Worm (Caenorhabditis elegans): ENCODE results near the gene C13F10.7.
A peak's percentile ranks its signal among the peaks of the same experiment; 100 is the strongest.

C13F10.7 gene

DNA sequence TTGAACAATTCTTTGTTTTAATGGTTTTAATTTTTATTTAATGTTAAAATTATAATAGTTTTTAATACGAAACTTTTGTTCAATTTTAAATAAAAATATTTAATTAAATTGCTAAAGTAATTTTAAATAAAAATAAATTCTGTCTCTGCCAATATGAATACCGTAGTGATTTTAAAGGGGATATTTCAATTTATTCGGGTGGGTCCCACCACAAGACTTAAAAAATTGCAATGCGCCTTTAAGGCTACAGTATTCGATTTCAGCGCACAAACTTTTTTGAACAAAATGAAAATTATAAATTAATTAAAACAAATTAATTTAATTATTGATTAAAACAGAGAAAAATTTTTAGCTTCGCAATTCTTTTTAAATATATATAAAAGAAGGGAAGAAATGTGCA lies 24.0 kb downstream of the C13F10.7 start:
- TF ChIP-seq fos-1 (tag; optimal IDR thresholded peaks at IDR 0.05) (no peak), crh-2 (tag; optimal IDR thresholded peaks at IDR 0.05) (no peak), R02D3.7 (tag; optimal IDR thresholded peaks at IDR 0.05) (no peak), gmeb-1 (tag; optimal IDR thresholded peaks at IDR 0.05) (no peak), nhr-21 (tag; optimal IDR thresholded peaks at IDR 0.05) (no peak), sma-9 (GFP tag; optimal IDR thresholded peaks at IDR 0.05) (no peak), sma-9 (tag; optimal IDR thresholded peaks at IDR 0.05) (no peak), nhr-237 (tag; optimal IDR thresholded peaks at IDR 0.05) (no peak), nhr-129 (tag; optimal IDR thresholded peaks at IDR 0.05) (no peak), nhr-25 (tag; optimal IDR thresholded peaks at IDR 0.05) (no peak), nhr-12 (tag; optimal IDR thresholded peaks at IDR 0.05) (no peak), dmd-4 (tag; optimal IDR thresholded peaks at IDR 0.05) (no peak), F13H6.1 (tag; optimal IDR thresholded peaks at IDR 0.05) (no peak), sma-3 (GFP tag; optimal IDR thresholded peaks at IDR 0.05) (no peak), mab-5 (tag; optimal IDR thresholded peaks at IDR 0.05) (no peak), lin-39 (tag; optimal IDR thresholded peaks at IDR 0.05) (no peak), sem-4 (tag; optimal IDR thresholded peaks at IDR 0.05) (no peak), mbf-1 (tag; optimal IDR thresholded peaks at IDR 0.05) (no peak)

DNA sequence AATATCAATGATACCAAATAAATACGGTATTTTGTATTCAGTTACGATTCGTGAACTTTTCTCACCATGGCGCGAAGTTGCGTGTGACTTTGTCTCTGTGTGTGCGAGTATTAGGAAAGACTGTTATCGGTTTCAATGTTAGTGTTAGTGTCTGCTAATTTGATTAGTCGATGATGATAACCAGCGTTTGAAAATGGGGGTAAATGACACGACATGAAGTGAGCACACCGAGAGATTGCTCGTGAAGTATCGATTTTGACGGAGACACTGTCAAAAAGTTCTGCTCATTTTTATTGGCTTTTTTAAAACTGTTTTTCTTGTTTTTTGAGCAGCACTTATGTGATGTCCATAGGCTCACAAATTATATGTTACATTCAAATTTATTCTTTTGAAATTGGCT lies 24.6 kb downstream of the C13F10.7 start:
- TF ChIP-seq unc-62 (GFP tag; optimal IDR thresholded peaks at IDR 0.05), result no peak
- TF ChIP-seq F13H6.1 (tag; optimal IDR thresholded peaks at IDR 0.05), result peak; percentile 20
- TF ChIP-seq nhr-23 (tag; optimal IDR thresholded peaks at IDR 0.05), result no peak
- TF ChIP-seq unc-39 (tag; optimal IDR thresholded peaks at IDR 0.05), result no peak
- TF ChIP-seq mbf-1 (tag; optimal IDR thresholded peaks at IDR 0.05), result no peak
- no peak for TF ChIP-seq alr-1 (tag; optimal IDR thresholded peaks at IDR 0.05)
- TF ChIP-seq crh-2 (tag; optimal IDR thresholded peaks at IDR 0.05), result peak; percentile 67
- TF ChIP-seq ama-1 (optimal IDR thresholded peaks at IDR 0.05), result peak; percentile 65
- no peak for TF ChIP-seq snpc-4 (tag; optimal IDR thresholded peaks at IDR 0.05)
- TF ChIP-seq nhr-21 (tag; optimal IDR thresholded peaks at IDR 0.05), result no peak
- TF ChIP-seq lsy-2 (tag; optimal IDR thresholded peaks at IDR 0.05), result no peak
- TF ChIP-seq gmeb-1 (tag; optimal IDR thresholded peaks at IDR 0.05), result peak; percentile 4
- TF ChIP-seq lin-13 (GFP tag; optimal IDR thresholded peaks at IDR 0.05), result no peak
- peak; percentile 83 for TF ChIP-seq fos-1 (tag; optimal IDR thresholded peaks at IDR 0.05)
- peak; percentile 14 for TF ChIP-seq sma-9 (GFP tag; optimal IDR thresholded peaks at IDR 0.05)
- TF ChIP-seq sma-9 (tag; optimal IDR thresholded peaks at IDR 0.05), result no peak
- TF ChIP-seq zag-1 (tag; optimal IDR thresholded peaks at IDR 0.05), result no peak
- TF ChIP-seq elt-1 (tag; optimal IDR thresholded peaks at IDR 0.05), result no peak
- no peak for TF ChIP-seq dmd-4 (tag; optimal IDR thresholded peaks at IDR 0.05)
- no peak for TF ChIP-seq nhr-25 (tag; optimal IDR thresholded peaks at IDR 0.05)
- no peak for TF ChIP-seq ztf-1 (GFP tag; conservative IDR thresholded peaks at IDR 0.05)
- no peak for TF ChIP-seq nhr-237 (tag; optimal IDR thresholded peaks at IDR 0.05)
- peak; percentile 18 for TF ChIP-seq nhr-129 (tag; optimal IDR thresholded peaks at IDR 0.05)
- TF ChIP-seq blmp-1 (tag; optimal IDR thresholded peaks at IDR 0.05; ENCODE audit: insufficient read depth), result no peak
- no peak for TF ChIP-seq elt-3 (tag; optimal IDR thresholded peaks at IDR 0.05)
- peak; percentile 6 for TF ChIP-seq sma-3 (GFP tag; optimal IDR thresholded peaks at IDR 0.05)
- TF ChIP-seq lin-39 (tag; optimal IDR thresholded peaks at IDR 0.05), result no peak
- no peak for TF ChIP-seq peb-1 (tag; optimal IDR thresholded peaks at IDR 0.05)
- TF ChIP-seq nhr-12 (tag; optimal IDR thresholded peaks at IDR 0.05), result no peak

- TF ChIP-seq lin-13 (GFP tag; optimal IDR thresholded peaks at IDR 0.05) (no peak), gmeb-1 (tag; optimal IDR thresholded peaks at IDR 0.05) (no peak), lin-11 (tag; optimal IDR thresholded peaks at IDR 0.05) (no peak), Y55F3AM.14 (GFP tag; optimal IDR thresholded peaks at IDR 0.05) (no peak), R02D3.7 (tag; optimal IDR thresholded peaks at IDR 0.05) (no peak), unc-39 (tag; optimal IDR thresholded peaks at IDR 0.05) (no peak), nhr-23 (tag; optimal IDR thresholded peaks at IDR 0.05) (no peak), zag-1 (tag; optimal IDR thresholded peaks at IDR 0.05) (no peak), dmd-4 (tag; optimal IDR thresholded peaks at IDR 0.05) (no peak), crh-2 (tag; optimal IDR thresholded peaks at IDR 0.05) (no peak), ztf-1 (GFP tag; conservative IDR thresholded peaks at IDR 0.05) (no peak), skn-1 (tag; optimal IDR thresholded peaks at IDR 0.05) (no peak), ceh-16 (tag; optimal IDR thresholded peaks at IDR 0.05) (no peak), sma-3 (GFP tag; optimal IDR thresholded peaks at IDR 0.05) (no peak)
Observed at ce11 chrV:7197036-7197435, 26.0 kb downstream of the C13F10.7 start.

DNA sequence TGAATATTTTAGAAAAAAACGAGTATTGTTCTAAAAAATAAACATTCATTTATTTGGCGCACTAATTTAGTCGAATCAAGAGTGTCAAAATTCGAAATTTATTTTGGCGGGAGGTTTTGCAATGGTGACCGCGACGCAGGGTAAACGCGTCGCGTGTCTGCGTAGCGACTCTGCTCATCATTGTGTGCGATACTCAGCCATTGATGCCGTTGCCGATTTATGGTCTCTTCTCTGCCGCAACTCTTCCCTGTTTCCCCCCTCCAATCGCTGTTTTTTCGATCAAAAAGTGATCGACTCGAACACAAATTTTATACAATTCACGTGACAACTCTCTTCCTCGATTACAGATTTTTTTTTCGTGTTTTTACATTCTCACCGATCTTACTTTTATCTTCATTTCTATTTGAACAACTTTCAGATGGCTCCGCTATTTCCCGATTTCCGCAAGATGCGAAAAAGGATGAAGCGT lies 26.5 kb downstream of the C13F10.7 start, which contains the start of gene F09G2.2:
Gene F09G2.2, plus strand, starts transcription at position 419 of the 469 bp plus-strand sequence.
- no peak for TF ChIP-seq elt-1 (tag; optimal IDR thresholded peaks at IDR 0.05)
- peak; percentile 71 for TF ChIP-seq snpc-4 (tag; optimal IDR thresholded peaks at IDR 0.05)
- TF ChIP-seq ztf-1 (GFP tag; conservative IDR thresholded peaks at IDR 0.05), result no peak
- peak; percentile 96 for TF ChIP-seq unc-55 (GFP tag; optimal IDR thresholded peaks at IDR 0.05)
- TF ChIP-seq dmd-4 (tag; optimal IDR thresholded peaks at IDR 0.05), result no peak
- peak; percentile 47 for TF ChIP-seq zag-1 (tag; optimal IDR thresholded peaks at IDR 0.05)
- TF ChIP-seq nhr-6 (tag; optimal IDR thresholded peaks at IDR 0.05), result peak; percentile 80
- peak; percentile 89 for TF ChIP-seq F13H6.1 (tag; optimal IDR thresholded peaks at IDR 0.05)
- TF ChIP-seq lin-39 (tag; optimal IDR thresholded peaks at IDR 0.05), result no peak
- TF ChIP-seq Y55F3AM.14 (GFP tag; optimal IDR thresholded peaks at IDR 0.05), result peak; percentile 33
- TF ChIP-seq egl-27 (tag; optimal IDR thresholded peaks at IDR 0.05), result peak; percentile 78
- peak; percentile 90 for TF ChIP-seq nhr-129 (tag; optimal IDR thresholded peaks at IDR 0.05)
- TF ChIP-seq blmp-1 (tag; optimal IDR thresholded peaks at IDR 0.05; ENCODE audit: insufficient read depth), result peak; percentile 76
- TF ChIP-seq sma-9 (GFP tag; optimal IDR thresholded peaks at IDR 0.05), result peak; percentile 93
- no peak for TF ChIP-seq sma-9 (tag; optimal IDR thresholded peaks at IDR 0.05)
- no peak for TF ChIP-seq aly-2 (tag; optimal IDR thresholded peaks at IDR 0.05)
- peak; percentile 90 for TF ChIP-seq nhr-25 (tag; optimal IDR thresholded peaks at IDR 0.05)
- TF ChIP-seq C34F6.9 (tag; optimal IDR thresholded peaks at IDR 0.05), result peak; percentile 97
- no peak for TF ChIP-seq ztf-11 (tag; optimal IDR thresholded peaks at IDR 0.05)
- TF ChIP-seq lsy-2 (tag; optimal IDR thresholded peaks at IDR 0.05), result peak; percentile 73 to 92
- peak; percentile 94 for TF ChIP-seq lin-13 (GFP tag; optimal IDR thresholded peaks at IDR 0.05)
- TF ChIP-seq crh-2 (tag; optimal IDR thresholded peaks at IDR 0.05), result peak; percentile 95
- TF ChIP-seq skn-1 (tag; optimal IDR thresholded peaks at IDR 0.05), result no peak
- TF ChIP-seq mbf-1 (tag; optimal IDR thresholded peaks at IDR 0.05), result no peak
- TF ChIP-seq alr-1 (tag; optimal IDR thresholded peaks at IDR 0.05), result no peak
- no peak for TF ChIP-seq nhr-237 (tag; optimal IDR thresholded peaks at IDR 0.05)
- peak in 1 of 2 experiments; percentile 48 for TF ChIP-seq mdl-1 (tag; optimal IDR thresholded peaks at IDR 0.05)
